Fruit fly (Drosophila melanogaster) whole organism, embryonic: Measurements from ENCODE around the gene Alh.

Experiments
- Bdp1 ChIP-seq: fragments of 200-800 bp; sonication (Bioruptor generic); optimal IDR thresholded peaks from 3 replicates; lab custom pipeline; 2016; ENCODE audit warnings: missing biosample characterization, missing genetic modification characterization
- CG10431 ChIP-seq: fragments of 200-800 bp; sonication (Bioruptor generic); optimal IDR thresholded peaks from 3 replicates; lab custom pipeline; 2018; ENCODE audit warnings: missing biosample characterization, mild to moderate bottlenecking, missing genetic modification characterization
- CG12769 ChIP-seq: fragments of 200-800 bp; sonication (Bioruptor generic); optimal IDR thresholded peaks from 2 replicates; lab custom pipeline; 2019; ENCODE audit warnings: missing biosample characterization, mild to moderate bottlenecking, missing genetic modification characterization, moderate library complexity
- CG14014 ChIP-seq: fragments of 200-800 bp; sonication (Bioruptor generic); IDR thresholded peaks from 2 replicates; pipeline ENCODE4 v1.3.6; 2022; ENCODE audit warnings: missing biosample characterization, missing genetic modification characterization
- CG14667 ChIP-seq: fragments of 200-800 bp; sonication (Bioruptor generic); IDR thresholded peaks from 2 replicates; pipeline ENCODE4 v1.3.6; 2022; ENCODE audit warnings: missing biosample characterization, missing genetic modification characterization
- CG14710 ChIP-seq: fragments of 200-800 bp; sonication (Bioruptor generic); optimal IDR thresholded peaks from 3 replicates; lab custom pipeline; 2019; ENCODE audit warnings: missing biosample characterization, mild to moderate bottlenecking, missing genetic modification characterization, moderate library complexity
- CG17912 ChIP-seq: fragments of 200-800 bp; sonication (Bioruptor generic); optimal IDR thresholded peaks from 2 replicates; lab custom pipeline; 2018; ENCODE audit warnings: missing biosample characterization, mild to moderate bottlenecking, missing genetic modification characterization
- CG18764 ChIP-seq: fragments of 200-800 bp; sonication (Bioruptor generic); optimal IDR thresholded peaks from 3 replicates; lab custom pipeline; 2016; ENCODE audit warnings: missing biosample characterization, missing genetic modification characterization
- CG2116 ChIP-seq: fragments of 200-800 bp; sonication (Bioruptor generic); optimal IDR thresholded peaks from 3 replicates; lab custom pipeline; 2018; ENCODE audit warnings: missing biosample characterization, mild to moderate bottlenecking, missing genetic modification characterization
- CG30020 ChIP-seq: fragments of 200-800 bp; optimal IDR thresholded peaks from 2 replicates; lab custom pipeline; 2019; ENCODE audit warnings: missing biosample characterization, mild to moderate bottlenecking, missing genetic modification characterization, moderate library complexity
- CG3163 ChIP-seq: fragments of 200-800 bp; sonication (Bioruptor generic); optimal IDR thresholded peaks from 3 replicates; lab custom pipeline; 2016; ENCODE audit warnings: missing biosample characterization, missing genetic modification characterization
- CG34422 ChIP-seq: fragments of 200-800 bp; sonication (Bioruptor generic); IDR thresholded peaks from 3 replicates; pipeline ENCODE4 v1.3.6; 2022; ENCODE audit warnings: missing biosample characterization, missing genetic modification characterization
- CG4730 ChIP-seq: fragments of 200-800 bp; sonication (Bioruptor generic); IDR thresholded peaks from 2 replicates; pipeline ENCODE4 v1.3.6; 2022; ENCODE audit warnings: missing biosample characterization, missing genetic modification characterization
- CG5180 ChIP-seq: fragments of 200-800 bp; sonication (Bioruptor generic); optimal IDR thresholded peaks from 3 replicates; lab custom pipeline; 2017; ENCODE audit warnings: missing biosample characterization, missing genetic modification characterization, mild to moderate bottlenecking, moderate library complexity, missing genetic modification reagents
- CG8359 ChIP-seq: fragments of 200-800 bp; sonication (Bioruptor generic); optimal IDR thresholded peaks from 2 replicates; lab custom pipeline; 2017; ENCODE audit warnings: missing biosample characterization, mild to moderate bottlenecking, missing genetic modification characterization, borderline replicate concordance
- CG9609 ChIP-seq: fragments of 200-800 bp; sonication (Bioruptor generic); optimal IDR thresholded peaks from 3 replicates; lab custom pipeline; 2016; ENCODE audit warnings: missing biosample characterization, missing genetic modification characterization
- CG9797 ChIP-seq: fragments of 200-800 bp; sonication (Bioruptor generic); optimal IDR thresholded peaks from 3 replicates; lab custom pipeline; 2018; ENCODE audit warnings: missing biosample characterization, mild to moderate bottlenecking, missing genetic modification characterization
- CG9817 ChIP-seq: fragments of 200-800 bp; sonication (Bioruptor generic); optimal IDR thresholded peaks from 2 replicates; lab custom pipeline; 2018; ENCODE audit warnings: missing biosample characterization, mild to moderate bottlenecking, missing genetic modification characterization, moderate library complexity
- Dp ChIP-seq: fragments of 200-800 bp; sonication (Bioruptor generic); optimal IDR thresholded peaks from 2 replicates; lab custom pipeline; 2018; ENCODE audit warnings: missing biosample characterization, mild to moderate bottlenecking, missing genetic modification characterization, moderate library complexity
- Jarid2 ChIP-seq: fragments of 200-800 bp; sonication (Bioruptor generic); optimal IDR thresholded peaks from 3 replicates; lab custom pipeline; 2017; ENCODE audit warnings: mild to moderate bottlenecking, missing biosample characterization, missing genetic modification reagents, missing genetic modification characterization
- Mrtf ChIP-seq: fragments of 200-800 bp; sonication (Bioruptor generic); IDR thresholded peaks from 3 replicates; pipeline ENCODE4 v1.3.6; 2022; ENCODE audit warnings: missing biosample characterization, missing genetic modification characterization
- Myb ChIP-seq: fragments of 200-800 bp; sonication (Bioruptor generic); optimal IDR thresholded peaks from 2 replicates; lab custom pipeline; 2016; ENCODE audit warnings: missing biosample characterization, missing genetic modification characterization
- Nf-YC ChIP-seq: fragments of 200-800 bp; optimal IDR thresholded peaks from 3 replicates; lab custom pipeline; 2019; ENCODE audit warnings: missing biosample characterization, mild to moderate bottlenecking, missing genetic modification characterization, moderate library complexity
- Poxn ChIP-seq: fragments of 200-800 bp; sonication (Bioruptor generic); IDR thresholded peaks from 2 replicates; pipeline ENCODE4 v1.3.6; 2022; ENCODE audit warnings: missing biosample characterization, missing genetic modification characterization
- Ravus ChIP-seq: fragments of 200-800 bp; sonication (Bioruptor generic); IDR thresholded peaks from 2 replicates; pipeline ENCODE4 v1.3.6; 2022; ENCODE audit warnings: missing biosample characterization, missing genetic modification characterization
- Scr ChIP-seq: fragments of 200-800 bp; sonication (Bioruptor generic); IDR thresholded peaks from 2 replicates; pipeline ENCODE4 v1.3.6; 2022; ENCODE audit warnings: missing biosample characterization, missing genetic modification characterization; ENCODE audit not compliant: partially characterized antibody
- Vsx1 ChIP-seq: fragments of 200-800 bp; sonication (Bioruptor generic); optimal IDR thresholded peaks from 2 replicates; lab custom pipeline; 2017; ENCODE audit warnings: missing biosample characterization, mild to moderate bottlenecking, missing genetic modification characterization, missing genetic modification reagents
- ac ChIP-seq: fragments of 200-800 bp; sonication (Bioruptor generic); optimal IDR thresholded peaks from 3 replicates; lab custom pipeline; 2017; ENCODE audit warnings: missing biosample characterization, mild to moderate bottlenecking, missing genetic modification characterization
- amos ChIP-seq: fragments of 200-800 bp; sonication (Bioruptor generic); IDR thresholded peaks from 2 replicates; pipeline ENCODE4 v1.3.6; 2022; ENCODE audit warnings: missing biosample characterization, missing genetic modification characterization; ENCODE audit not compliant: partially characterized antibody
- ash1 ChIP-seq: fragments of 200-800 bp; sonication (Bioruptor generic); optimal IDR thresholded peaks from 2 replicates; lab custom pipeline; 2018; ENCODE audit warnings: missing biosample characterization, mild to moderate bottlenecking, missing genetic modification characterization
- cad ChIP-seq: fragments of >200 bp; optimal IDR thresholded peaks from 2 replicates; lab custom pipeline; 2017; ENCODE audit warnings: missing biosample characterization, missing genetic modification characterization
- chif ChIP-seq, 2 experiments: fragments of 200-800 bp; sonication (Bioruptor generic); optimal IDR thresholded peaks; 3 replicates each; lab custom pipeline; 2016; ENCODE audit warnings: missing biosample characterization in 2 of 2, missing genetic modification characterization in 2 of 2
- corto ChIP-seq: fragments of 200-800 bp; sonication (Bioruptor generic); optimal IDR thresholded peaks from 2 replicates; lab custom pipeline; 2016; ENCODE audit warnings: missing biosample characterization, mild to moderate bottlenecking, missing genetic modification characterization, moderate library complexity
- da ChIP-seq: fragments of 200-800 bp; sonication (Bioruptor generic); optimal IDR thresholded peaks from 2 replicates; lab custom pipeline; 2016; ENCODE audit warnings: missing biosample characterization, missing genetic modification characterization
- gfzf ChIP-seq: fragments of 200-800 bp; sonication (Bioruptor generic); optimal IDR thresholded peaks from 2 replicates; lab custom pipeline; 2016; ENCODE audit warnings: missing biosample characterization, mild to moderate bottlenecking, missing genetic modification characterization, moderate library complexity
- gro ChIP-seq: fragments of 200-800 bp; sonication (Bioruptor generic); optimal IDR thresholded peaks from 2 replicates; lab custom pipeline; 2016; ENCODE audit warnings: missing biosample characterization, missing genetic modification characterization
- ham ChIP-seq: fragments of 200-800 bp; sonication (Bioruptor generic); IDR thresholded peaks from 2 replicates; pipeline ENCODE4 v1.3.6; 2022; ENCODE audit warnings: missing biosample characterization, missing genetic modification characterization
- hbn ChIP-seq: fragments of 200-800 bp; sonication (Bioruptor generic); IDR thresholded peaks from 2 replicates; pipeline ENCODE4 v1.3.6; 2022; ENCODE audit warnings: missing biosample characterization, missing genetic modification characterization; ENCODE audit not compliant: partially characterized antibody
- hth ChIP-seq: fragments of >200 bp; optimal IDR thresholded peaks from 2 replicates; lab custom pipeline; 2017; ENCODE audit warnings: inconsistent platforms
- ind ChIP-seq: fragments of 200-800 bp; sonication (Bioruptor generic); optimal IDR thresholded peaks from 3 replicates; lab custom pipeline; 2016; ENCODE audit warnings: missing biosample characterization, missing genetic modification characterization
- lilli ChIP-seq: fragments of 200-800 bp; sonication (Bioruptor generic); optimal IDR thresholded peaks from 3 replicates; lab custom pipeline; 2016; ENCODE audit warnings: missing biosample characterization, missing genetic modification characterization
- mirr ChIP-seq: fragments of 200-800 bp; sonication (Bioruptor generic); optimal IDR thresholded peaks from 3 replicates; lab custom pipeline; 2018; ENCODE audit warnings: missing biosample characterization, mild to moderate bottlenecking, missing genetic modification characterization
- p53 ChIP-seq: fragments of 200-800 bp; sonication (Bioruptor generic); optimal IDR thresholded peaks from 2 replicates; lab custom pipeline; 2016; ENCODE audit warnings: missing biosample characterization, missing genetic modification characterization
- repo ChIP-seq: fragments of 200-800 bp; sonication (Bioruptor generic); optimal IDR thresholded peaks from 2 replicates; lab custom pipeline; 2016; ENCODE audit warnings: missing biosample characterization, missing genetic modification characterization
- sc ChIP-seq, 3 experiments: fragments of >200 bp in 2 of 3; fragments of 200-800 bp in 1 of 3; sonication (Bioruptor generic) in 1 of 3; optimal IDR thresholded peaks; 2 replicates in 2 of 3; 3 replicates in 1 of 3; lab custom pipeline; 2017; ENCODE audit warnings: mild to moderate bottlenecking in 1 of 3, missing biosample characterization in 1 of 3, missing genetic modification characterization in 1 of 3, missing genetic modification reagents in 1 of 3
- tio ChIP-seq: fragments of 200-800 bp; sonication (Bioruptor generic); optimal IDR thresholded peaks from 2 replicates; lab custom pipeline; 2017; ENCODE audit warnings: missing biosample characterization, missing genetic modification characterization, inconsistent platforms
- trh ChIP-seq: fragments of 200-800 bp; sonication (Bioruptor generic); optimal IDR thresholded peaks from 2 replicates; lab custom pipeline; 2016; ENCODE audit warnings: missing biosample characterization, missing genetic modification characterization
- unc-4 ChIP-seq: fragments of 200-800 bp; sonication (Bioruptor generic); IDR thresholded peaks from 2 replicates; pipeline ENCODE4 v1.3.6; 2022; ENCODE audit warnings: missing biosample characterization, missing genetic modification characterization; ENCODE audit not compliant: partially characterized antibody
- wdn ChIP-seq: fragments of 200-800 bp; sonication (Bioruptor generic); IDR thresholded peaks from 2 replicates; pipeline ENCODE4 v1.3.6; 2022; ENCODE audit warnings: missing biosample characterization, missing genetic modification characterization
- wor ChIP-seq: fragments of 200-800 bp; sonication (Bioruptor generic); IDR thresholded peaks from 2 replicates; pipeline ENCODE4 v1.3.6; 2022; ENCODE audit warnings: missing biosample characterization, missing genetic modification characterization

Alh gene

dm6 chr3R:7127966-7128365, 4.0 kb upstream of the Alh start, which contains the start of gene CG10068 (continued):
- TF ChIP-seq chif (GFP tag; optimal IDR thresholded peaks at IDR 0.05; lab: Kevin White, UChicago) (peak; percentile 83 to 87), Scr (GFP tag; lab: Robert Waterston, UW) (0 out of 2 replicates have a peak, but pooled peaks have one; percentile 22), wdn (GFP tag; lab: Robert Waterston, UW) (peak; percentile 83), Dp (GFP tag; lab: Kevin White, UChicago) (peak; percentile 25), CG14667 (GFP tag; lab: Robert Waterston, UW) (peak; percentile 85), gfzf (GFP tag; lab: Kevin White, UChicago) (peak; percentile 60), cad (GFP tag; lab: Kevin White, UChicago) (no peak), hbn (GFP tag; lab: Robert Waterston, UW) (no peak; the same call in 1 of the 2 replicates), CG9797 (GFP tag; lab: Kevin White, UChicago) (peak; percentile 69), Ravus (GFP tag; lab: Robert Waterston, UW) (peak; percentile 21), CG17912 (peak; percentile 22), mirr (GFP tag; lab: Kevin White, UChicago) (peak; percentile 60), CG10431 (GFP tag; lab: Kevin White, UChicago) (peak; percentile 30), ash1 (no peak), Myb (GFP tag; lab: Kevin White, UChicago) (peak; percentile 56), CG5180 (GFP tag; lab: Kevin White, UChicago) (peak; percentile 63), amos (GFP tag; lab: Robert Waterston, UW) (no peak), hth (lab: Kevin White, UChicago) (no peak), Jarid2 (GFP tag; lab: Kevin White, UChicago) (peak; percentile 29), sc (optimal IDR thresholded peaks at IDR 0.05; lab: Kevin White, UChicago) (no peak), sc (GFP tag; optimal IDR thresholded peaks at IDR 0.05; lab: Kevin White, UChicago) (peak; percentile 69), CG9609 (GFP tag; lab: Kevin White, UChicago) (peak; percentile 87), repo (peak; percentile 72), Vsx1 (GFP tag; lab: Kevin White, UChicago) (peak; percentile 72), Bdp1 (GFP tag; lab: Kevin White, UChicago) (peak; percentile 90), Poxn (no peak), CG3163 (GFP tag; lab: Kevin White, UChicago) (peak; percentile 71), CG8359 (GFP tag; lab: Kevin White, UChicago) (peak; percentile 53), gro (GFP tag; lab: Kevin White, UChicago) (peak; percentile 90), CG9817 (tag; lab: Kevin White, UChicago) (peak; percentile 69), tio (GFP tag; lab: Kevin White, UChicago) (peak; percentile 81), Mrtf (GFP tag; lab: Robert Waterston, UW) (peak; percentile 82; the same call in 2 of the 3 replicates), ac (peak; percentile 43), p53 (peak; percentile 55), trh (peak; percentile 68), CG18764 (GFP tag; lab: Kevin White, UChicago) (peak; percentile 84), ham (no peak), CG34422 (GFP tag; lab: Robert Waterston, UW) (peak; percentile 94), CG14014 (GFP tag; lab: Robert Waterston, UW) (peak; percentile 89), wor (GFP tag; lab: Robert Waterston, UW) (peak; percentile 79), CG4730 (GFP tag; lab: Robert Waterston, UW) (peak; percentile 82), ind (GFP tag; lab: Kevin White, UChicago) (peak; percentile 83), corto (GFP tag; lab: Kevin White, UChicago) (peak; percentile 45), CG30020 (tag; lab: Kevin White, UChicago) (peak; percentile 78), CG14710 (peak; percentile 93), Nf-YC (tag; lab: Kevin White, UChicago) (peak; percentile 75), da (GFP tag; lab: Kevin White, UChicago) (peak; percentile 28), CG12769 (tag; lab: Kevin White, UChicago) (peak; percentile 77), lilli (GFP tag; lab: Kevin White, UChicago) (peak; percentile 93), CG2116 (GFP tag; lab: Kevin White, UChicago) (peak; percentile 76), unc-4 (GFP tag; lab: Robert Waterston, UW) (0 out of 2 replicates have a peak, but pooled peaks have one; percentile 27)
